Fruit fly (Drosophila melanogaster): ENCODE results near the gene jv.

DNA sequence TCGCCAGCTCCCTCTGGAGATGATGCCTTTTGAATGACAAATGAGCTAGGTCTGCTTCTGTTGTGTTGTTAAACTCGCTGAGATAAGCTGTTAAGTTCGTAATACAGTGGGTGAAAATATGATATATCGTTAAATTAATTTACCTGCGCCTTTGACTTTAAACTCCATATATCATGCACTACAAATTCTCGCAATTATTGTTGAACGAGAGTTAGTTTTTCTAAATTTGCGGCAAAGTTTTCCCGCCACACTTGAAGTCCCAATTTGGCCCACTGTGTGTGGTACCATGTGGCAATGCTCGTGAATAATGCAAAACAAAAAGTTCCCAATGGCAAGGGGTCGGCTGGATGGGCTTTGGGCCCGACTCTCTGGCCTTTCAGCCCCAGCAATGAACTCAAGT is 12.6 kb downstream of the jv start:
- TF ChIP-seq bab1 (GFP tag; optimal IDR thresholded peaks at IDR 0.05) (no peak), tj (GFP tag; optimal IDR thresholded peaks at IDR 0.05) (no peak), Mnt (GFP tag; optimal IDR thresholded peaks at IDR 0.05) (no peak), CG14711 (tag; optimal IDR thresholded peaks at IDR 0.05) (no peak), CG1620 (GFP tag; optimal IDR thresholded peaks at IDR 0.05) (no peak), CG11617 (GFP tag; optimal IDR thresholded peaks at IDR 0.05) (no peak), CG5204 (GFP tag; optimal IDR thresholded peaks at IDR 0.05) (no peak), toe (GFP tag; optimal IDR thresholded peaks at IDR 0.05) (no peak), kay (GFP tag; ENCODE audit: borderline replicate concordance) (no peak)
